Worm (Caenorhabditis elegans) whole organism, early embryonic: Measurements from ENCODE around the gene R13A5.10.

Experiments used
- B0310.2 ChIP-seq: sonication (generic microtip); optimal IDR thresholded peaks from 2 replicates; lab custom pipeline; 2016; ENCODE audit warnings: mild to moderate bottlenecking, missing genetic modification characterization, missing compliant biosample characterization
- F13C5.2 ChIP-seq: sonication (generic microtip); optimal IDR thresholded peaks from 2 replicates; lab custom pipeline; 2017; ENCODE audit warnings: mild to moderate bottlenecking, missing genetic modification characterization, inconsistent platforms, missing compliant biosample characterization
- aly-1 ChIP-seq: sonication (generic microtip); optimal IDR thresholded peaks from 2 replicates; lab custom pipeline; 2016; ENCODE audit warnings: missing genetic modification characterization, missing compliant biosample characterization
- ama-1 ChIP-seq: fragments of 150-350 bp; optimal IDR thresholded peaks from 2 replicates; lab custom pipeline; 2014
- ceh-36 ChIP-seq: sonication (generic microtip); optimal IDR thresholded peaks from 2 replicates; lab custom pipeline; 2016; ENCODE audit warnings: missing genetic modification characterization, inconsistent platforms, missing compliant biosample characterization
- flt-1 ChIP-seq: fragments of 200-800 bp; sonication (Bioruptor generic); IDR thresholded peaks from 2 replicates; pipeline ENCODE4 v1.3.6; 2022; ENCODE audit warnings: missing genetic modification characterization, missing compliant biosample characterization
- pes-1 ChIP-seq: fragments of 200-800 bp; sonication (Bioruptor generic); IDR thresholded peaks from 2 replicates; pipeline ENCODE4 v1.3.6; 2022; ENCODE audit warnings: missing genetic modification reagents, missing genetic modification characterization, missing compliant biosample characterization
- scrt-1 ChIP-seq: fragments of 200-800 bp; sonication (Bioruptor generic); IDR thresholded peaks from 2 replicates; pipeline ENCODE4 v1.3.6; 2022; ENCODE audit warnings: missing genetic modification characterization, missing compliant biosample characterization
- sea-1 ChIP-seq: fragments of 200-800 bp; sonication (Bioruptor generic); conservative IDR thresholded peaks from 2 replicates; pipeline ENCODE4 v1.3.6; 2022; ENCODE audit warnings: missing genetic modification characterization, missing compliant biosample characterization
- tbx-11 ChIP-seq: fragments of 200-800 bp; sonication (Bioruptor generic); IDR thresholded peaks from 2 replicates; pipeline ENCODE4 v1.3.6; 2022; ENCODE audit warnings: missing genetic modification characterization, missing compliant biosample characterization
- tra-4 ChIP-seq: sonication (generic microtip); optimal IDR thresholded peaks from 2 replicates; lab custom pipeline; 2017; ENCODE audit warnings: missing genetic modification characterization, missing compliant biosample characterization

DNA sequence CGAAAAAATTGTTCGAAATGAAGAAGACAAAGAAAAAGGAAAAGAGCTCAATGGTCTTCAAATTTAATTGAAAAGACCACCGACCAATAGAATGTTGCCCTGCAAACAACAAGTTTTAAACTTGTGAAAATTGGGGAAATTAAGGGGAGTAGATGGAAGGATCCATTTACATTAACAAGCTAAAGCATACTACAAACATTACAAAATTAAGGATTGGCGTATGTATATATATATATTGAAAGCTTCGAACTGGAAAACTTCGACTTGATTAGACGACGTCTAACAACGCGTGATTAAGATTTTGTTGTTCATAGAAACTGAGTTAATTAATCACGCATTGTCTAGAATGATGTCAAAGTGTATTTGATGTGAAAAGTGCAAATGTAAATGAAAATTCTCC is 5.4 kb upstream of the R13A5.10 start, which contains the start of gene R13A5.15:
- TF ChIP-seq tra-4 (tag; lab: Kevin White, UChicago): no peak
- no peak for TF ChIP-seq tbx-11 (GFP tag; lab: Robert Waterston, UW)
- TF ChIP-seq flt-1 (GFP tag; lab: Robert Waterston, UW): no peak
- no peak for TF ChIP-seq sea-1 (GFP tag; lab: Robert Waterston, UW)
- no peak for TF ChIP-seq aly-1 (tag; lab: Kevin White, UChicago)
- TF ChIP-seq ama-1 (lab: Kevin White, UChicago): no peak
- TF ChIP-seq F13C5.2: no peak
- no peak for TF ChIP-seq ceh-36
- no peak for TF ChIP-seq B0310.2 (tag; lab: Kevin White, UChicago)
- TF ChIP-seq scrt-1 (GFP tag; lab: Robert Waterston, UW): no peak
- TF ChIP-seq pes-1 (GFP tag; lab: Robert Waterston, UW): no peak
